Fruit fly (Drosophila melanogaster) whole organism, prepupa: ENCODE measurements around the gene dos.

ENCODE experiments used
- Blimp-1 ChIP-seq: fragments of 200-800 bp; sonication (Bioruptor generic); optimal IDR thresholded peaks from 3 replicates; lab custom pipeline; 2017; ENCODE audit warnings: missing biosample characterization, missing genetic modification characterization, mild to moderate bottlenecking, moderate library complexity, missing genetic modification reagents
- CG11762 ChIP-seq: fragments of 200-800 bp; sonication (Bioruptor generic); optimal IDR thresholded peaks from 3 replicates; lab custom pipeline; 2016; ENCODE audit warnings: missing biosample characterization, missing genetic modification characterization; ENCODE audit not compliant: insufficient read depth
- CG15336 ChIP-seq: fragments of 200-800 bp; sonication (Bioruptor generic); IDR thresholded peaks from 2 replicates; pipeline ENCODE4 v1.3.6; 2022; ENCODE audit warnings: missing biosample characterization, missing genetic modification characterization
- CG1621 ChIP-seq: fragments of 200-800 bp; sonication (Bioruptor generic); optimal IDR thresholded peaks from 3 replicates; lab custom pipeline; 2018; ENCODE audit warnings: missing biosample characterization, mild to moderate bottlenecking, missing genetic modification characterization
- CG16779 ChIP-seq: fragments of 200-800 bp; sonication (Bioruptor generic); optimal IDR thresholded peaks from 3 replicates; lab custom pipeline; 2017; ENCODE audit warnings: missing biosample characterization, mild to moderate bottlenecking, missing genetic modification characterization
- CG3032 ChIP-seq: fragments of 200-800 bp; optimal IDR thresholded peaks from 2 replicates; lab custom pipeline; 2019; ENCODE audit warnings: missing biosample characterization, mild to moderate bottlenecking, missing genetic modification characterization, moderate library complexity
- CG32006 ChIP-seq: fragments of 200-800 bp; sonication (Bioruptor generic); optimal IDR thresholded peaks from 3 replicates; lab custom pipeline; 2017; ENCODE audit warnings: missing biosample characterization, mild to moderate bottlenecking, missing genetic modification characterization
- CG34406 ChIP-seq: fragments of 200-800 bp; sonication (Bioruptor generic); optimal IDR thresholded peaks from 3 replicates; lab custom pipeline; 2016; ENCODE audit warnings: missing biosample characterization, missing genetic modification characterization
- CG3919 ChIP-seq: fragments of 200-800 bp; sonication (Bioruptor generic); optimal IDR thresholded peaks from 3 replicates; lab custom pipeline; 2016; ENCODE audit warnings: missing biosample characterization, missing genetic modification characterization
- CG4318 ChIP-seq: fragments of 200-800 bp; sonication (Bioruptor generic); optimal IDR thresholded peaks from 3 replicates; lab custom pipeline; 2017; ENCODE audit warnings: missing biosample characterization, mild to moderate bottlenecking, missing genetic modification characterization
- CG6163 ChIP-seq: fragments of 200-800 bp; sonication (Bioruptor generic); IDR thresholded peaks from 3 replicates; pipeline ENCODE4 v1.3.6; 2022; ENCODE audit warnings: missing biosample characterization, missing genetic modification characterization
- CG6276 ChIP-seq: fragments of 200-800 bp; sonication (Bioruptor generic); optimal IDR thresholded peaks from 2 replicates; lab custom pipeline; 2017; ENCODE audit warnings: missing biosample characterization, mild to moderate bottlenecking, missing genetic modification characterization
- CG6854 ChIP-seq: fragments of 200-800 bp; sonication (Bioruptor generic); optimal IDR thresholded peaks from 2 replicates; lab custom pipeline; 2017; ENCODE audit warnings: missing biosample characterization, mild to moderate bottlenecking, missing genetic modification characterization
- CG7368 ChIP-seq: fragments of 200-800 bp; sonication (Bioruptor generic); optimal IDR thresholded peaks from 3 replicates; lab custom pipeline; 2016; ENCODE audit warnings: missing biosample characterization, missing genetic modification characterization
- CG8119 ChIP-seq: fragments of 200-800 bp; sonication (Bioruptor generic); IDR thresholded peaks from 3 replicates; pipeline ENCODE4 v1.3.6; 2022; ENCODE audit warnings: missing biosample characterization, missing genetic modification characterization
- CG8319 ChIP-seq: fragments of 200-800 bp; sonication (Bioruptor generic); optimal IDR thresholded peaks from 3 replicates; lab custom pipeline; 2016; ENCODE audit warnings: missing biosample characterization, missing genetic modification characterization
- CG9139 ChIP-seq: fragments of 200-800 bp; sonication (Bioruptor generic); optimal IDR thresholded peaks from 3 replicates; lab custom pipeline; 2017; ENCODE audit warnings: missing biosample characterization, mild to moderate bottlenecking, missing genetic modification characterization
- Eip75B ChIP-seq: fragments of 200-800 bp; sonication (Bioruptor generic); optimal IDR thresholded peaks from 3 replicates; lab custom pipeline; 2016; ENCODE audit warnings: missing biosample characterization, missing genetic modification characterization
- Eip78C ChIP-seq: fragments of 200-800 bp; sonication (Bioruptor generic); peaks from one replicate; lab custom pipeline; 2016; ENCODE audit warnings: missing biosample characterization, missing genetic modification characterization
- Eip93F ChIP-seq: fragments of 200-800 bp; sonication (Bioruptor generic); optimal IDR thresholded peaks from 2 replicates; lab custom pipeline; 2016; ENCODE audit warnings: missing biosample characterization, mild to moderate bottlenecking, missing genetic modification characterization
- Ets21C ChIP-seq: fragments of 200-800 bp; sonication (Bioruptor generic); optimal IDR thresholded peaks from 3 replicates; lab custom pipeline; 2016; ENCODE audit warnings: missing biosample characterization, missing genetic modification characterization
- Ets96B ChIP-seq: fragments of 200-800 bp; optimal IDR thresholded peaks from 2 replicates; lab custom pipeline; 2019; ENCODE audit warnings: missing biosample characterization, mild to moderate bottlenecking, missing genetic modification characterization, moderate library complexity
- Gug ChIP-seq: fragments of 200-800 bp; sonication (Bioruptor generic); IDR thresholded peaks from 2 replicates; pipeline ENCODE4 v1.3.6; 2022; ENCODE audit warnings: missing biosample characterization, missing genetic modification characterization
- Hr38 ChIP-seq: sonication (Bioruptor generic); optimal IDR thresholded peaks from 2 replicates; lab custom pipeline; 2016; ENCODE audit warnings: missing biosample characterization, missing genetic modification characterization
- Lpt ChIP-seq: fragments of 200-800 bp; sonication (Bioruptor generic); optimal IDR thresholded peaks from 3 replicates; lab custom pipeline; 2016; ENCODE audit warnings: missing biosample characterization, missing genetic modification characterization
- OdsH ChIP-seq: fragments of 200-800 bp; sonication (Bioruptor generic); optimal IDR thresholded peaks from 3 replicates; lab custom pipeline; 2016; ENCODE audit warnings: missing biosample characterization, missing genetic modification characterization
- Smox ChIP-seq: fragments of 200-800 bp; sonication (Bioruptor generic); optimal IDR thresholded peaks from 3 replicates; lab custom pipeline; 2016; ENCODE audit warnings: missing biosample characterization, missing genetic modification characterization
- Sox14 ChIP-seq: fragments of 200-800 bp; sonication (Bioruptor generic); optimal IDR thresholded peaks from 3 replicates; lab custom pipeline; 2016; ENCODE audit warnings: missing biosample characterization, missing genetic modification characterization
- achi ChIP-seq: fragments of 200-800 bp; sonication (Bioruptor generic); optimal IDR thresholded peaks from 3 replicates; lab custom pipeline; 2016; ENCODE audit warnings: missing biosample characterization, missing genetic modification characterization
- acj6 ChIP-seq: fragments of 200-800 bp; sonication (Bioruptor generic); optimal IDR thresholded peaks from 3 replicates; lab custom pipeline; 2016; ENCODE audit warnings: missing biosample characterization, missing genetic modification characterization
- cyc ChIP-seq: fragments of 200-800 bp; sonication (Bioruptor generic); optimal IDR thresholded peaks from 3 replicates; lab custom pipeline; 2016; ENCODE audit warnings: missing biosample characterization, missing genetic modification characterization
- dac ChIP-seq: fragments of 200-800 bp; sonication (Bioruptor generic); optimal IDR thresholded peaks from 2 replicates; lab custom pipeline; 2017; ENCODE audit warnings: missing biosample characterization, mild to moderate bottlenecking, missing genetic modification characterization
- dsx ChIP-seq: fragments of 200-800 bp; optimal IDR thresholded peaks from 3 replicates; lab custom pipeline; 2019; ENCODE audit warnings: missing biosample characterization, mild to moderate bottlenecking, missing genetic modification characterization, moderate library complexity; ENCODE audit not compliant: poor library complexity, severe bottlenecking
- eg ChIP-seq: fragments of 200-800 bp; sonication (Bioruptor generic); IDR thresholded peaks from 3 replicates; pipeline ENCODE4 v1.3.6; 2022; ENCODE audit warnings: missing biosample characterization, missing genetic modification characterization
- fd59A ChIP-seq: fragments of 200-800 bp; sonication (Bioruptor generic); optimal IDR thresholded peaks from 2 replicates; lab custom pipeline; 2017; ENCODE audit warnings: missing biosample characterization, mild to moderate bottlenecking, missing genetic modification characterization, missing genetic modification reagents
- fd85E ChIP-seq: fragments of 200-800 bp; sonication (Bioruptor generic); optimal IDR thresholded peaks from 3 replicates; lab custom pipeline; 2016; ENCODE audit warnings: missing biosample characterization, missing genetic modification characterization
- fkh ChIP-seq: fragments of 200-800 bp; sonication (Bioruptor generic); optimal IDR thresholded peaks from 3 replicates; lab custom pipeline; 2017; ENCODE audit warnings: missing biosample characterization, mild to moderate bottlenecking, missing genetic modification characterization, moderate library complexity
- lz ChIP-seq: fragments of 200-800 bp; sonication (Bioruptor generic); optimal IDR thresholded peaks from 3 replicates; lab custom pipeline; 2016; ENCODE audit warnings: missing biosample characterization, missing genetic modification characterization
- salr ChIP-seq, 2 experiments: fragments of 200-800 bp; sonication (Bioruptor generic); optimal IDR thresholded peaks; 3 replicates each; lab custom pipeline; 2016 to 2018; ENCODE audit warnings: missing biosample characterization in 2 of 2, missing genetic modification characterization in 2 of 2, mild to moderate bottlenecking in 1 of 2
- spab ChIP-seq: fragments of 200-800 bp; sonication (Bioruptor generic); optimal IDR thresholded peaks from 2 replicates; lab custom pipeline; 2017; ENCODE audit warnings: missing biosample characterization, mild to moderate bottlenecking, missing genetic modification characterization, missing genetic modification reagents
- ss ChIP-seq, 2 experiments: fragments of 200-800 bp; sonication (Bioruptor generic); optimal IDR thresholded peaks; 2 replicates in 1 of 2; 3 replicates in 1 of 2; lab custom pipeline; 2017 to 2018; ENCODE audit warnings: mild to moderate bottlenecking in 2 of 2, missing biosample characterization in 2 of 2, missing genetic modification characterization in 2 of 2, moderate library complexity in 1 of 2
- svp ChIP-seq: fragments of 200-800 bp; sonication (Bioruptor generic); peaks from one replicate; lab custom pipeline; 2016; ENCODE audit warnings: missing biosample characterization, missing genetic modification characterization
- topi ChIP-seq: fragments of 200-800 bp; sonication (Bioruptor generic); optimal IDR thresholded peaks from 3 replicates; lab custom pipeline; 2016; ENCODE audit warnings: missing biosample characterization, missing genetic modification characterization
- vri ChIP-seq: fragments of 200-800 bp; sonication (Bioruptor generic); optimal IDR thresholded peaks from 3 replicates; lab custom pipeline; 2016; ENCODE audit warnings: missing biosample characterization, mild to moderate bottlenecking, missing genetic modification characterization

Gene dos

DNA sequence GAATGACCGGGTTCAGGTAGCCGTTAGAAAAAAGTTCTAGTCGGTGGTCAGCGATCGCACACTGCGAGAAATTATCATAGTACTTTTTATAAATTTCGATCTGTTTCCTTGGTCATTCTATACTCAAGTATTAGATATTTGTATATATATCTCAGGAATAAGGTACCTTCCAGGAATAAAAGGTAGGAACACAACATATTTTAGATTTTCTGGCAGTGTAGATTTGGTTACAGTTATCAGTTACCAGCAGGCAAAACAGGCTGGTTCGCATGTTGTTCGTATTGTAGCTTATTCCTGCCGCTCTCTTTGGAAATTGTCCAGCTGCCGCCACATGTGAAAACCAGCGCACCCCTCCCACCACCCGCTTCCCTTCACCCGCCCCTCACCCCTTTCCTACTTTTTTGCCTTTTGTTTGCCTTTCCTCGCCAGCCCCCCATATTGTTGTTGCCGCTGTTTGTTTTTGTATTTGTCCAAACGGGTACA, 7.8 kb upstream of the dos start (continued):
- TF ChIP-seq Hr38, result no peak
- TF ChIP-seq CG15336 (GFP tag; lab: Robert Waterston, UW), result peak; percentile 96
- TF ChIP-seq CG7368 (GFP tag; lab: Kevin White, UChicago), result peak; percentile 52
- TF ChIP-seq svp (GFP tag; lab: Kevin White, UChicago), result peak; percentile 92
- TF ChIP-seq Eip93F (GFP tag; lab: Kevin White, UChicago), result peak; percentile 26
- TF ChIP-seq CG4318 (GFP tag; lab: Kevin White, UChicago), result peak; percentile 76
- TF ChIP-seq CG1621 (tag; lab: Kevin White, UChicago), result no peak
- TF ChIP-seq dsx (GFP tag; lab: Kevin White, UChicago), result peak; percentile 25
- peak; percentile 56 for TF ChIP-seq vri (GFP tag; lab: Kevin White, UChicago)
- peak; percentile 85 for TF ChIP-seq Eip78C (GFP tag; lab: Kevin White, UChicago)
- no peak for TF ChIP-seq CG9139 (GFP tag; lab: Kevin White, UChicago)
- peak; percentile 84 for TF ChIP-seq dac
- TF ChIP-seq CG3032, result peak; percentile 55
- no peak for TF ChIP-seq CG16779
- peak; percentile 93 for TF ChIP-seq CG32006 (GFP tag; lab: Kevin White, UChicago)
- peak; percentile 17 for TF ChIP-seq spab
- peak in 1 of 2 experiments; percentile 8 for TF ChIP-seq salr (GFP tag; optimal IDR thresholded peaks at IDR 0.05; lab: Kevin White, UChicago)
- TF ChIP-seq CG8319 (GFP tag; lab: Kevin White, UChicago), result peak; percentile 35
- TF ChIP-seq fkh (GFP tag; lab: Kevin White, UChicago), result peak; percentile 84
- peak; percentile 79 for TF ChIP-seq achi (GFP tag; lab: Kevin White, UChicago)
- peak; percentile 90 for TF ChIP-seq CG6163 (GFP tag; lab: Robert Waterston, UW)
- peak; percentile 13 for TF ChIP-seq CG6854
- peak; percentile 59 for TF ChIP-seq CG11762 (GFP tag; lab: Kevin White, UChicago)

dm6 chr3L:2581857-2582256, 7.4 kb upstream of the dos start:
- no peak for TF ChIP-seq fkh (GFP tag; lab: Kevin White, UChicago)
- peak; percentile 71 for TF ChIP-seq CG15336 (GFP tag; lab: Robert Waterston, UW)
- TF ChIP-seq Eip78C (GFP tag; lab: Kevin White, UChicago), result peak; percentile 71
- peak; percentile 26; the same call in 1 of the 3 replicates for TF ChIP-seq CG8119 (GFP tag; lab: Robert Waterston, UW)
- TF ChIP-seq eg (GFP tag; lab: Robert Waterston, UW), result peak; percentile 77
- TF ChIP-seq CG32006 (GFP tag; lab: Kevin White, UChicago), result no peak
- TF ChIP-seq CG4318 (GFP tag; lab: Kevin White, UChicago), result peak; percentile 24
- no peak for TF ChIP-seq acj6 (GFP tag; lab: Kevin White, UChicago)

DNA sequence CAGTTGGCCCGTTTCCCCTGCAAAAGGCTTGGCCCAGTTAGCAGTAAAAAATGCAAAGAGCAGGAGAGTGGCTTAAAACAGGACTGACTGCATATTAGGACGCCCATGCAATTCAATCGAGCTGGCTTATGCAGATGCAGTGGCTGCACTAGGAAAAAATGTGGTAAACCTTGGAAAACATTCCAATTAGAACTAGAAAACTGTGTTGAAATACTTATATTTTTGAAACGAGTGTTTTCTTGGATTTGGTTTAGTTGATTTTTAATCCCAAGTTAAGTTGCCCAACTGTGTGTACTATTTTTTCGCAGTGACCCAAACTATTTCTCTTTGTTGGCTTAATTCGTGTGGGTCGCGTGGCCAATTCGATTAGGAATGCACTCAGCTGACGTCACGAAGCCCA, 6.9 kb upstream of the dos start:
- TF ChIP-seq CG4318 (GFP tag; lab: Kevin White, UChicago) (no peak), CG34406 (GFP tag; lab: Kevin White, UChicago) (no peak), Ets96B (tag; lab: Kevin White, UChicago) (peak; percentile 64), dsx (GFP tag; lab: Kevin White, UChicago) (no peak), Gug (GFP tag; lab: Robert Waterston, UW) (peak; percentile 72), cyc (GFP tag; lab: Kevin White, UChicago) (no peak), CG32006 (GFP tag; lab: Kevin White, UChicago) (peak; percentile 71), CG7368 (GFP tag; lab: Kevin White, UChicago) (no peak), Hr38 (no peak), CG3919 (GFP tag; lab: Kevin White, UChicago) (peak; percentile 67), Eip75B (GFP tag; lab: Kevin White, UChicago) (peak; percentile 31), CG8119 (GFP tag; lab: Robert Waterston, UW) (peak; percentile 81), achi (GFP tag; lab: Kevin White, UChicago) (no peak), Sox14 (GFP tag; lab: Kevin White, UChicago) (no peak), topi (GFP tag; lab: Kevin White, UChicago) (no peak), Smox (GFP tag; lab: Kevin White, UChicago) (no peak), OdsH (GFP tag; lab: Kevin White, UChicago) (peak; percentile 40), Blimp-1 (GFP tag; lab: Kevin White, UChicago) (no peak), Lpt (GFP tag; lab: Kevin White, UChicago) (no peak), ss (GFP tag; optimal IDR thresholded peaks at IDR 0.05; lab: Kevin White, UChicago) (no peak), fd59A (GFP tag; lab: Kevin White, UChicago) (peak; percentile 6), dac (peak; percentile 41), lz (GFP tag; lab: Kevin White, UChicago) (no peak), CG9139 (GFP tag; lab: Kevin White, UChicago) (no peak), CG6276 (GFP tag; lab: Kevin White, UChicago) (peak; percentile 79), CG15336 (GFP tag; lab: Robert Waterston, UW) (peak; percentile 84), fd85E (no peak), salr (GFP tag; optimal IDR thresholded peaks at IDR 0.05; lab: Kevin White, UChicago) (no peak), CG8319 (GFP tag; lab: Kevin White, UChicago) (no peak), eg (GFP tag; lab: Robert Waterston, UW) (peak; percentile 93), vri (GFP tag; lab: Kevin White, UChicago) (no peak), Ets21C (GFP tag; lab: Kevin White, UChicago) (no peak), spab (peak; percentile 15), CG6163 (GFP tag; lab: Robert Waterston, UW) (peak; percentile 82)
